Fruit fly (Drosophila melanogaster) whole organism, embryonic: ENCODE data around the gene Sec13.

Experiments used
- Awh ChIP-seq: fragments of 200-800 bp; sonication (Bioruptor generic); IDR thresholded peaks from 2 replicates; pipeline ENCODE4, ENCODE4 v1.3.6; 2022; ENCODE audit warnings: missing biosample characterization, missing genetic modification characterization
- BtbVII ChIP-seq: fragments of 200-800 bp; sonication (Bioruptor generic); optimal IDR thresholded peaks from 3 replicates; lab custom pipeline; 2017; ENCODE audit warnings: missing biosample characterization, mild to moderate bottlenecking, missing genetic modification characterization
- CG1024 ChIP-seq: fragments of 200-800 bp; sonication (Bioruptor generic); IDR thresholded peaks from 2 replicates; pipeline ENCODE4 v1.3.6; 2022; ENCODE audit warnings: missing biosample characterization, missing genetic modification characterization
- CG10267 ChIP-seq: fragments of 200-800 bp; sonication (Bioruptor generic); optimal IDR thresholded peaks from 2 replicates; lab custom pipeline; 2018; ENCODE audit warnings: missing biosample characterization, mild to moderate bottlenecking, missing genetic modification characterization, moderate library complexity
- CG11093 ChIP-seq: fragments of 200-800 bp; sonication (Bioruptor generic); IDR thresholded peaks from 3 replicates; pipeline ENCODE4 v1.3.6; 2022; ENCODE audit warnings: missing biosample characterization, missing genetic modification characterization
- CG11560 ChIP-seq: fragments of 200-800 bp; sonication (Bioruptor generic); IDR thresholded peaks from 3 replicates; pipeline ENCODE4 v1.3.6; 2022; ENCODE audit warnings: missing biosample characterization, missing genetic modification characterization
- CG12236 ChIP-seq: fragments of 200-800 bp; sonication (Bioruptor generic); optimal IDR thresholded peaks from 2 replicates; lab custom pipeline; 2016; ENCODE audit warnings: missing biosample characterization, missing genetic modification characterization
- CG12769 ChIP-seq: fragments of 200-800 bp; sonication (Bioruptor generic); optimal IDR thresholded peaks from 2 replicates; lab custom pipeline; 2019; ENCODE audit warnings: missing biosample characterization, mild to moderate bottlenecking, missing genetic modification characterization, moderate library complexity
- CG14860 ChIP-seq: fragments of 200-800 bp; sonication (Bioruptor generic); IDR thresholded peaks from 3 replicates; pipeline ENCODE4 v1.3.6; 2022; ENCODE audit warnings: missing biosample characterization, missing genetic modification characterization; ENCODE audit not compliant: partially characterized antibody
- CG15514 ChIP-seq: fragments of 200-800 bp; sonication (Bioruptor generic); optimal IDR thresholded peaks from 3 replicates; lab custom pipeline; 2017; ENCODE audit warnings: missing biosample characterization, missing genetic modification characterization, mild to moderate bottlenecking, moderate library complexity, missing genetic modification reagents
- CG1832 ChIP-seq: fragments of 200-800 bp; sonication (Bioruptor generic); optimal IDR thresholded peaks from 2 replicates; lab custom pipeline; 2017; ENCODE audit warnings: missing biosample characterization, mild to moderate bottlenecking, missing genetic modification characterization, inconsistent platforms
- CG3163 ChIP-seq: fragments of 200-800 bp; sonication (Bioruptor generic); optimal IDR thresholded peaks from 3 replicates; lab custom pipeline; 2016; ENCODE audit warnings: missing biosample characterization, missing genetic modification characterization
- CG32532 ChIP-seq: fragments of 200-800 bp; sonication (Bioruptor generic); IDR thresholded peaks from 2 replicates; pipeline ENCODE4 v1.3.6; 2022; ENCODE audit warnings: missing biosample characterization, missing genetic modification characterization
- CG34224 ChIP-seq: fragments of 200-800 bp; sonication (Bioruptor generic); IDR thresholded peaks from 3 replicates; pipeline ENCODE4 v1.3.6; 2022; ENCODE audit warnings: missing biosample characterization, missing genetic modification characterization; ENCODE audit not compliant: partially characterized antibody
- CG3838 ChIP-seq: fragments of 200-800 bp; sonication (Bioruptor generic); optimal IDR thresholded peaks from 3 replicates; lab custom pipeline; 2016; ENCODE audit warnings: missing biosample characterization, missing genetic modification characterization
- CG42726 ChIP-seq: fragments of 200-800 bp; sonication (Bioruptor generic); IDR thresholded peaks from 2 replicates; pipeline ENCODE4 v1.3.6; 2022; ENCODE audit warnings: missing biosample characterization, missing genetic modification characterization; ENCODE audit not compliant: partially characterized antibody
- CG4282 ChIP-seq: fragments of 200-800 bp; sonication (Bioruptor generic); optimal IDR thresholded peaks from 2 replicates; lab custom pipeline; 2016; ENCODE audit warnings: missing biosample characterization, missing genetic modification characterization
- CG4730 ChIP-seq: fragments of 200-800 bp; sonication (Bioruptor generic); IDR thresholded peaks from 2 replicates; pipeline ENCODE4 v1.3.6; 2022; ENCODE audit warnings: missing biosample characterization, missing genetic modification characterization
- CG4820 ChIP-seq: fragments of 200-800 bp; sonication (Bioruptor generic); optimal IDR thresholded peaks from 3 replicates; lab custom pipeline; 2016; ENCODE audit warnings: missing biosample characterization, missing genetic modification characterization
- CG5953 ChIP-seq: fragments of 200-800 bp; sonication (Bioruptor generic); IDR thresholded peaks from 2 replicates; pipeline ENCODE4 v1.3.6; 2022; ENCODE audit warnings: missing biosample characterization, missing genetic modification characterization
- CG7839 ChIP-seq: fragments of 200-800 bp; sonication (Bioruptor generic); optimal IDR thresholded peaks from 3 replicates; lab custom pipeline; 2018; ENCODE audit warnings: missing biosample characterization, mild to moderate bottlenecking, missing genetic modification characterization, moderate library complexity
- CG8089 ChIP-seq: fragments of 200-800 bp; sonication (Bioruptor generic); optimal IDR thresholded peaks from 3 replicates; lab custom pipeline; 2016; ENCODE audit warnings: missing biosample characterization, missing genetic modification characterization
- Hand ChIP-seq: fragments of 200-800 bp; sonication (Bioruptor generic); optimal IDR thresholded peaks from 2 replicates; lab custom pipeline; 2017; ENCODE audit warnings: mild to moderate bottlenecking, missing biosample characterization, missing genetic modification reagents, missing genetic modification characterization
- Hmr ChIP-seq: fragments of 200-800 bp; sonication (Bioruptor generic); optimal IDR thresholded peaks from 3 replicates; lab custom pipeline; 2017; ENCODE audit warnings: mild to moderate bottlenecking, missing biosample characterization, missing genetic modification reagents, missing genetic modification characterization
- Hr51 ChIP-seq, 2 experiments: fragments of 200-800 bp; sonication (Bioruptor generic); optimal IDR thresholded peaks; 2 replicates in 1 of 2; 3 replicates in 1 of 2; lab custom pipeline; 2016 to 2018; ENCODE audit warnings: missing biosample characterization in 2 of 2, missing genetic modification characterization in 2 of 2, mild to moderate bottlenecking in 1 of 2, moderate library complexity in 1 of 2
- NC2α ChIP-seq: fragments of 200-800 bp; sonication (Bioruptor generic); optimal IDR thresholded peaks from 2 replicates; lab custom pipeline; 2016; ENCODE audit warnings: missing biosample characterization, missing genetic modification characterization
- Ravus ChIP-seq: fragments of 200-800 bp; sonication (Bioruptor generic); IDR thresholded peaks from 2 replicates; pipeline ENCODE4 v1.3.6; 2022; ENCODE audit warnings: missing biosample characterization, missing genetic modification characterization
- Sin3A ChIP-seq: fragments of >200 bp; optimal IDR thresholded peaks from 2 replicates; lab custom pipeline; 2018
- ara ChIP-seq: fragments of 200-800 bp; sonication (Bioruptor generic); IDR thresholded peaks from 2 replicates; pipeline ENCODE4 v1.3.6; 2022; ENCODE audit warnings: missing biosample characterization, missing genetic modification characterization
- ato ChIP-seq: fragments of 200-800 bp; sonication (Bioruptor generic); IDR thresholded peaks from 2 replicates; pipeline ENCODE4 v1.3.6; 2022; ENCODE audit warnings: missing biosample characterization, missing genetic modification characterization; ENCODE audit not compliant: partially characterized antibody
- crc ChIP-seq: fragments of 200-800 bp; sonication (Bioruptor generic); optimal IDR thresholded peaks from 2 replicates; lab custom pipeline; 2016; ENCODE audit warnings: missing biosample characterization, missing genetic modification characterization
- crp ChIP-seq, 2 experiments: fragments of 200-800 bp; sonication (Bioruptor generic); optimal IDR thresholded peaks; 2 replicates in 1 of 2; 3 replicates in 1 of 2; lab custom pipeline; 2017; ENCODE audit warnings: missing biosample characterization in 2 of 2, missing genetic modification characterization in 2 of 2, mild to moderate bottlenecking in 1 of 2, moderate library complexity in 1 of 2
- cwo ChIP-seq: fragments of 200-800 bp; sonication (Bioruptor generic); optimal IDR thresholded peaks from 3 replicates; lab custom pipeline; 2017; ENCODE audit warnings: missing biosample characterization, missing genetic modification characterization, mild to moderate bottlenecking, moderate library complexity, missing genetic modification reagents
- emc ChIP-seq: fragments of 200-800 bp; sonication (Bioruptor generic); optimal IDR thresholded peaks from 2 replicates; lab custom pipeline; 2016; ENCODE audit warnings: missing biosample characterization, missing genetic modification characterization
- en ChIP-seq: fragments of 200-800 bp; sonication (Bioruptor generic); optimal IDR thresholded peaks from 2 replicates; lab custom pipeline; 2016; ENCODE audit warnings: missing biosample characterization, missing genetic modification characterization
- eve ChIP-seq, 2 experiments: fragments of >200 bp; optimal IDR thresholded peaks; 2 replicates each; lab custom pipeline; 2017; ENCODE audit warnings: missing biosample characterization in 2 of 2, missing genetic modification characterization in 2 of 2
- gt ChIP-seq: fragments of 200-800 bp; sonication (Bioruptor generic); IDR thresholded peaks from 2 replicates; pipeline ENCODE4 v1.3.6; 2022; ENCODE audit warnings: missing biosample characterization, missing genetic modification characterization
- jing ChIP-seq: fragments of 200-800 bp; sonication (Bioruptor generic); optimal IDR thresholded peaks from 2 replicates; lab custom pipeline; 2018; ENCODE audit warnings: missing biosample characterization, mild to moderate bottlenecking, missing genetic modification characterization
- lola ChIP-seq, 3 experiments: fragments of >200 bp in 2 of 3; fragments of 200-800 bp in 1 of 3; sonication (Bioruptor generic) in 1 of 3; optimal IDR thresholded peaks; 2 replicates each; lab custom pipeline; 2017 to 2019; ENCODE audit warnings: missing biosample characterization in 3 of 3, missing genetic modification characterization in 3 of 3, mild to moderate bottlenecking in 1 of 3, moderate library complexity in 1 of 3
- mirr ChIP-seq: fragments of 200-800 bp; sonication (Bioruptor generic); optimal IDR thresholded peaks from 3 replicates; lab custom pipeline; 2018; ENCODE audit warnings: missing biosample characterization, mild to moderate bottlenecking, missing genetic modification characterization
- mld ChIP-seq: fragments of 200-800 bp; sonication (Bioruptor generic); IDR thresholded peaks from 3 replicates; pipeline ENCODE4 v1.3.6; 2022; ENCODE audit warnings: missing biosample characterization, missing genetic modification characterization; ENCODE audit not compliant: partially characterized antibody
- odd ChIP-seq: fragments of 200-800 bp; sonication (Bioruptor generic); optimal IDR thresholded peaks from 2 replicates; lab custom pipeline; 2017; ENCODE audit warnings: missing biosample characterization, mild to moderate bottlenecking, missing genetic modification characterization
- otp ChIP-seq: fragments of 200-800 bp; sonication (Bioruptor generic); IDR thresholded peaks from 3 replicates; pipeline ENCODE4, ENCODE4 v1.3.6; 2022; ENCODE audit warnings: missing biosample characterization, missing genetic modification characterization
- pfk ChIP-seq: fragments of 200-800 bp; sonication (Bioruptor generic); optimal IDR thresholded peaks from 2 replicates; lab custom pipeline; 2018; ENCODE audit warnings: missing biosample characterization, mild to moderate bottlenecking, missing genetic modification characterization, moderate library complexity
- psq ChIP-seq: fragments of 200-800 bp; sonication (Bioruptor generic); optimal IDR thresholded peaks from 2 replicates; lab custom pipeline; 2017; ENCODE audit warnings: missing biosample characterization, missing genetic modification characterization
- pum ChIP-seq: fragments of 200-800 bp; sonication (Bioruptor generic); optimal IDR thresholded peaks from 2 replicates; lab custom pipeline; 2016; ENCODE audit warnings: missing biosample characterization, missing genetic modification characterization
- ranshi ChIP-seq: fragments of 200-800 bp; sonication (Bioruptor generic); IDR thresholded peaks from 2 replicates; pipeline ENCODE4 v1.3.6; 2022; ENCODE audit warnings: missing biosample characterization, missing genetic modification characterization
- sisA ChIP-seq: fragments of 200-800 bp; sonication (Bioruptor generic); IDR thresholded peaks from 2 replicates; pipeline ENCODE4 v1.3.6; 2022; ENCODE audit warnings: missing biosample characterization, missing genetic modification characterization
- slp2 ChIP-seq: fragments of 200-800 bp; sonication (Bioruptor generic); optimal IDR thresholded peaks from 2 replicates; lab custom pipeline; 2016; ENCODE audit warnings: missing biosample characterization, missing genetic modification characterization
- stwl ChIP-seq: fragments of 200-800 bp; sonication (Bioruptor generic); optimal IDR thresholded peaks from 3 replicates; lab custom pipeline; 2018; ENCODE audit warnings: missing biosample characterization, mild to moderate bottlenecking, missing genetic modification characterization, moderate library complexity
- sug ChIP-seq: fragments of 200-800 bp; optimal IDR thresholded peaks from 2 replicates; lab custom pipeline; 2019; ENCODE audit warnings: missing biosample characterization, mild to moderate bottlenecking, missing genetic modification characterization, moderate library complexity

Gene Sec13

dm6 chr3R:23314332-23314731, 41.7 kb upstream of the Sec13 start (continued):
- TF ChIP-seq ranshi (peak; percentile 22; the same call in 1 of the 2 replicates), cwo (GFP tag; lab: Kevin White, UChicago) (no peak), jing (GFP tag; lab: Kevin White, UChicago) (no peak), mirr (GFP tag; lab: Kevin White, UChicago) (peak; percentile 88), CG11093 (GFP tag; lab: Robert Waterston, UW) (no peak), CG10267 (tag; lab: Kevin White, UChicago) (peak; percentile 11), NC2α (GFP tag; lab: Kevin White, UChicago) (peak; percentile 71), CG11560 (no peak), pum (GFP tag; lab: Kevin White, UChicago) (no peak), BtbVII (GFP tag; lab: Kevin White, UChicago) (peak; percentile 30), en (GFP tag; lab: Kevin White, UChicago) (no peak), Ravus (no peak), sisA (GFP tag; lab: Robert Waterston, UW) (no peak), Hand (GFP tag; lab: Kevin White, UChicago) (no peak), Awh (no peak; the same call in 1 of the 2 replicates), CG4730 (GFP tag; lab: Robert Waterston, UW) (no peak), emc (GFP tag; lab: Kevin White, UChicago) (no peak), CG34224 (peak; percentile 22; the same call in 2 of the 3 replicates), stwl (peak; percentile 21), CG7839 (tag; lab: Kevin White, UChicago) (peak; percentile 24), CG15514 (GFP tag; lab: Kevin White, UChicago) (peak; percentile 49), sug (tag; lab: Kevin White, UChicago) (peak; percentile 14), CG42726 (GFP tag; lab: Robert Waterston, UW) (no peak), gt (GFP tag; lab: Robert Waterston, UW) (no peak), CG1832 (GFP tag; lab: Kevin White, UChicago) (no peak), CG14860 (no peak), odd (GFP tag; lab: Kevin White, UChicago) (peak; percentile 70), lola (GFP tag; optimal IDR thresholded peaks at IDR 0.05; lab: Kevin White, UChicago) (no peak), CG8089 (GFP tag; lab: Kevin White, UChicago) (peak; percentile 29), Hr51 (GFP tag; optimal IDR thresholded peaks at IDR 0.05; lab: Kevin White, UChicago) (peak in 1 of 2 experiments; percentile 42), eve (GFP tag; optimal IDR thresholded peaks at IDR 0.05; lab: Kevin White, UChicago) (no peak), CG1024 (GFP tag; lab: Robert Waterston, UW) (no peak), CG4820 (GFP tag; lab: Kevin White, UChicago) (no peak), crp (GFP tag; optimal IDR thresholded peaks at IDR 0.05; lab: Kevin White, UChicago) (no peak), crc (GFP tag; lab: Kevin White, UChicago) (no peak), Sin3A (lab: Kevin White, UChicago) (no peak), Hmr (peak; percentile 31), slp2 (GFP tag; lab: Kevin White, UChicago) (no peak), mld (GFP tag; lab: Robert Waterston, UW) (no peak), CG4282 (no peak), CG32532 (GFP tag; lab: Robert Waterston, UW) (peak; percentile 20; the same call in 1 of the 2 replicates), otp (GFP tag; lab: Robert Waterston, UW) (0 out of 3 replicates have a peak, but pooled peaks have one; percentile 46), pfk (GFP tag; lab: Kevin White, UChicago) (peak; percentile 99), CG5953 (no peak), CG12236 (GFP tag; lab: Kevin White, UChicago) (no peak), ato (GFP tag; lab: Robert Waterston, UW) (no peak), psq (GFP tag; lab: Kevin White, UChicago) (no peak), ara (GFP tag; lab: Robert Waterston, UW) (no peak), CG3838 (GFP tag; lab: Kevin White, UChicago) (no peak), CG12769 (tag; lab: Kevin White, UChicago) (peak; percentile 1), CG3163 (peak; percentile 34)
